Worm (Caenorhabditis elegans) whole organism, mixed stage, embryonic: Measurements from ENCODE around the gene T06D4.6.

Experiments used
- blmp-1 ChIP-seq: fragments of 150-350 bp; optimal IDR thresholded peaks from 2 replicates; lab custom pipeline; 2014; ENCODE audit warnings: missing biosample characterization, missing genetic modification characterization
- elt-1 ChIP-seq: sonication (generic microtip); optimal IDR thresholded peaks from 2 replicates; lab custom pipeline; 2017; ENCODE audit warnings: missing genetic modification characterization, mild to moderate bottlenecking, missing compliant biosample characterization, antibody characterized with exemption, moderate library complexity, borderline replicate concordance; ENCODE audit not compliant: insufficient read depth
- lin-13 ChIP-seq: fragments of 150-350 bp; optimal IDR thresholded peaks from 2 replicates; lab custom pipeline; 2014; ENCODE audit warnings: missing biosample characterization, missing genetic modification characterization
- lsy-2 ChIP-seq: fragments of 150-350 bp; optimal IDR thresholded peaks from 2 replicates; lab custom pipeline; 2014; ENCODE audit warnings: missing biosample characterization, missing genetic modification characterization
- nhr-12 ChIP-seq: fragments of 150-350 bp; optimal IDR thresholded peaks from 2 replicates; lab custom pipeline; 2014; ENCODE audit warnings: missing biosample characterization, missing genetic modification characterization
- nhr-237 ChIP-seq: fragments of 150-350 bp; optimal IDR thresholded peaks from 2 replicates; lab custom pipeline; 2014; ENCODE audit warnings: missing biosample characterization, missing genetic modification characterization
- ztf-11 ChIP-seq: fragments of 150-350 bp; optimal IDR thresholded peaks from 2 replicates; lab custom pipeline; 2014; ENCODE audit warnings: missing biosample characterization, missing genetic modification characterization

DNA sequence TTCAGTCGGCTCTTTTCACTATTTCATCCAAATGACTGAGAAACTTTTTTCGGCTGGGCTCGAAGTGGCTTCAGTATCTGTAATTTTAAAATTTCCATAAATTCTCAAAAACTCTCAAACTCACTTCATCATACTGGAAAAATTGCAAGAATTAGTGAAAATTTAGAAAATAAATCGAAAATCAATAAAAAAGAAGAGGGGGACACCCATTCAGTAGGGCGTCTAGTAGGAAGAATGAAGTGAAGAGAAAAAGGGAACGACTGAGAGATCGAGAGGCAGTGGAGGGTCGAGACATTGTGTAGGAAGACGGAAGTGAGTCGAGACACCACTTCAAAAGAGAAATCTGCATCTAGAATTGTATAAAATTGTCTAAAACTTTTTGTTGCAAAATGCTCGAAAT lies 13.5 kb downstream of the T06D4.6 start:
- TF ChIP-seq lin-13 (tag; lab: Kevin White, UChicago) (no peak), nhr-237 (no peak), ztf-11 (tag; lab: Kevin White, UChicago) (no peak), elt-1 (no peak), blmp-1 (tag; lab: Kevin White, UChicago) (no peak), lsy-2 (tag; lab: Kevin White, UChicago) (no peak), nhr-12 (tag; lab: Kevin White, UChicago) (no peak)
